Fruit fly (Drosophila melanogaster) Kc167 (cell line): ENCODE results near the gene CLS.

Experiments
- Myc ChIP-seq: fragments of >200 bp; optimal IDR thresholded peaks from 2 replicates; lab custom pipeline; 2017; ENCODE audit warnings: missing external identifiers
- Sin3A ChIP-seq: fragments of >200 bp; optimal IDR thresholded peaks from 2 replicates; lab custom pipeline; 2018; ENCODE audit warnings: missing external identifiers
- h ChIP-seq: fragments of >200 bp; optimal IDR thresholded peaks from 3 replicates; lab custom pipeline; 2018; ENCODE audit warnings: missing external identifiers
- insv ChIP-seq: fragments of >200 bp; optimal IDR thresholded peaks from 3 replicates; lab custom pipeline; 2018; ENCODE audit warnings: missing external identifiers
- psq ChIP-seq: fragments of >200 bp; optimal IDR thresholded peaks from 2 replicates; lab custom pipeline; 2017; ENCODE audit warnings: missing external identifiers
- ttk ChIP-seq: sonication (Bioruptor generic); optimal IDR thresholded peaks from 2 replicates; lab custom pipeline; 2017; ENCODE audit warnings: missing external identifiers

The CLS gene

DNA sequence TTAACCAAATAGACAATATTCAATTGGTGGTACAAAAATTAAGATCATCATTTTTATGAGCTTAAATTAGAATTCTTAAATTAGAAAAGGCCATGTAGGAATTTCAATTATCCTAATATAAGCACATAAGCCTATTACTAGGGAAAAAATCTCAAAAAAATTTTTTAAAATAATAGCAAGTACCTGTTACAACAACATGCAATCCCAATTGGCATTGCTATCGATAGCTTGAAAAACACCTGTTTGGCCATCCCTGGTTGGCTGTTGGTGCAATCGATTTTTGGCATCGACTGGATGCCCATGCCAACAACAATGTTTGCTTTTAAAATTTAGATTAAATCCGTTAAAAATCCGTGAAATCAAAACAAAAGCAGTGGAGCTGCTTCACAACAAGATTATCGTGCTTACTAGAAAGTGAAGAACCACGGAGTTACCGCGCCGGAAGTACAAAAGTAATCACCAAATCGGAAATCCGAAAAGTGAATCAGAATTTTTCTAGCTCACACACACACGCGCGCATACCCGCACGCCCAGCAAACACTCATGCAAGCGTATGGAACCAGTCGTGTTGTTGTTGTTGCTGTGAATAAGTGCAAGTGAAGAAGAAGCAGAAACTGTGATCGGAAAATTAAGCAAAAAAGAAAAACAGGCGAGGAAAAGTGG lies 25.5 kb downstream of the CLS start, which contains the start of gene RASSF8:
TSS of gene RASSF8 (plus strand) at position 265 of the 663 bp plus-strand sequence.
- TF ChIP-seq Myc (lab: Kevin White, UChicago), result no peak
- no peak for TF ChIP-seq ttk (lab: Kevin White, UChicago)

- TF ChIP-seq psq (lab: Kevin White, UChicago) (no peak), insv (no peak), Sin3A (lab: Kevin White, UChicago) (no peak), ttk (lab: Kevin White, UChicago) (no peak), h (lab: Kevin White, UChicago) (no peak), Myc (lab: Kevin White, UChicago) (no peak)
Observed at dm6 chr3R:25660985-25661530, 26.1 kb downstream of the CLS start, which contains the start of gene Tnks. Tnks (minus strand) TSS chr3R:25661286.

- TF ChIP-seq psq (lab: Kevin White, UChicago) (no peak), h (lab: Kevin White, UChicago) (no peak), Sin3A (lab: Kevin White, UChicago) (no peak), ttk (lab: Kevin White, UChicago) (no peak), Myc (lab: Kevin White, UChicago) (no peak), insv (no peak)
Observed at dm6 chr3R:25659857-25660417, 27.2 kb downstream of the CLS start.

DNA sequence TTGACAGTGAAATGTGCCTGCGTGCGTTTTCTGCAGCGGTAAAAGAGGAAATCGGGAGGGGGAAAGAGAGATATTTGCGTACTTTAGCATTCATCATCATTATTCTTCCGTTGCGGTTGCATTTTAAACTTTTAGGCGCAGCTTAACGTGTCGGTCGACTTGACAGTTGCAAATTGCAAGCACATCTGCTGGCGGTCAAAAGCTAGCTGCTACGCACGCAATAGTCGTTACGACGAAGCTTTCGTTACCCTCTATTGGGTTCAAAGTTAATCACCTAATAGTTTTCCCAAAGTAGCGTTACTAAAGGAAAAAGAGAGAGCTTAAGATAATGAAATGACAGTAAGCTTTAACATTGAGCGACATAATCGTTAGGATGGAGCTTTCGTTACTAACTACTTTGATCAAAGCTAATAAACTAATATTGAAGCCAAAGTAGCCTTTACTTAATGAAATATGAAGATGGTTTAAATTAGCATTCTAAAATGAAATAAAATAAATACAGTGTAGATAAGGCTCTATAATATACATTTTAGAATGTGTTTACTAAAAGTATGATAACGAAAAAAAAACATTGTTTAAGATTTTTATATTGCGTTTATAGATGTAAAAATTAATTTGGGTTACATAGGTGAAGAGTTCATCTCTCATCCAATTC lies 35.0 kb downstream of the CLS start:
- no peak for TF ChIP-seq ttk (lab: Kevin White, UChicago)
- TF ChIP-seq psq (lab: Kevin White, UChicago), result no peak
- TF ChIP-seq h (lab: Kevin White, UChicago), result no peak
- TF ChIP-seq Myc (lab: Kevin White, UChicago), result no peak

DNA sequence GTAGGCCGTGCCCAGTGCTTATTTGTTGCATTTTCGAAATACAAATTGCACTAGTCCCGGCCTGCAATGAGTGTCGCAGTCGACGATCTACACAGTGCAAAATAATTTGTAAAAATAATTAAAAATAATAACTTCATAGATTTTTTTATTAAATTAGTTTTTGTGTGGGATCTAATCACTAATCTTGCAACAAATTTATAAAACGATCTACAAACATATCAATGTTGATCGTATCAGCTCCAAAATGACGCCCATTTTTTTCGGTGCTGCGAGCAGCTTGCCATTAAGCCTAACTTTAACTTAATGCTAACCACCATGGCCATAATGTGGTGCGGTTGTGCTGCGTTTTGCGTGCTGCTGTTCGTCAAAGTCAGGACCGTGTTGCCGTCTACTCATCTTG lies 35.8 kb downstream of the CLS start:
- TF ChIP-seq h (lab: Kevin White, UChicago), result no peak
- no peak for TF ChIP-seq ttk (lab: Kevin White, UChicago)
- no peak for TF ChIP-seq psq (lab: Kevin White, UChicago)
- TF ChIP-seq Sin3A (lab: Kevin White, UChicago), result no peak
- TF ChIP-seq insv, result no peak
- no peak for TF ChIP-seq Myc (lab: Kevin White, UChicago)

dm6 chr3R:25650417-25650816 lies 36.8 kb downstream of the CLS start:
- no peak for TF ChIP-seq insv
- no peak for TF ChIP-seq ttk (lab: Kevin White, UChicago)
- TF ChIP-seq psq (lab: Kevin White, UChicago), result no peak
- TF ChIP-seq Myc (lab: Kevin White, UChicago), result no peak

dm6 chr3R:25648258-25648606 lies 38.9 kb downstream of the CLS start:
- no peak for TF ChIP-seq insv
- no peak for TF ChIP-seq ttk (lab: Kevin White, UChicago)
- TF ChIP-seq psq (lab: Kevin White, UChicago), result no peak
- no peak for TF ChIP-seq Sin3A (lab: Kevin White, UChicago)

DNA sequence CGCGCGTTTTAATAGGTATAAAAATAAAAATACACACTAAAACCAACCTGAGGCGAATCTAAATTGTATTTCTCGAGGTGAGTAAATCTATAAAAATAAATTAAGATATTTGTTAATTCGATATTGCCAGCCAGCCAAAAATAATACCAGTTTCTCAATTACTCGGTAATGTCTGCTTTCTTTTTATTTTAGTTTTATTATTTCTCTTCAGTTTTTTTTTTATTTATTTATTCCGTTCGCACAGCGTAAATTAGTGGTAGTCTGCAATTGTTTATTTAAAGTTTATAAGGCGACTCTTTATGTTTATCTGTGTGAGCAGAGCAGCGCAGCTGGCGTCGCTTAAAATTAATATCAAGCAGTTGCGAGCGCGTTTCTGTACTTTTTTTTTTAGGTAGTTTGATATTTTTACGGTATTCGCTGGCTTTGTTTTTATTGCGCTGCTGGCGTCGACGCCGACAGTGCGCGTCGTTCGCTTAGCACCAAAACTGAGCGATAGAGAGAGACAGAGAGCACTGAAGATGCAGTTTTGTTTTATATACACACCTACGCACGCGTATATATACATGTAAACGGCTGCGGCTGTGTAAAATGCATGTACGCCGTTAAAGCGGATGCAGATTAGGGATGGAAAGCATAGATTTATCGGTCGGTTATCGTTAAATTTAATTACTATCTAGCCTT lies 39.5 kb downstream of the CLS start:
- TF ChIP-seq Myc (lab: Kevin White, UChicago) (no peak), Sin3A (lab: Kevin White, UChicago) (no peak), psq (lab: Kevin White, UChicago) (no peak), ttk (lab: Kevin White, UChicago) (no peak)

DNA sequence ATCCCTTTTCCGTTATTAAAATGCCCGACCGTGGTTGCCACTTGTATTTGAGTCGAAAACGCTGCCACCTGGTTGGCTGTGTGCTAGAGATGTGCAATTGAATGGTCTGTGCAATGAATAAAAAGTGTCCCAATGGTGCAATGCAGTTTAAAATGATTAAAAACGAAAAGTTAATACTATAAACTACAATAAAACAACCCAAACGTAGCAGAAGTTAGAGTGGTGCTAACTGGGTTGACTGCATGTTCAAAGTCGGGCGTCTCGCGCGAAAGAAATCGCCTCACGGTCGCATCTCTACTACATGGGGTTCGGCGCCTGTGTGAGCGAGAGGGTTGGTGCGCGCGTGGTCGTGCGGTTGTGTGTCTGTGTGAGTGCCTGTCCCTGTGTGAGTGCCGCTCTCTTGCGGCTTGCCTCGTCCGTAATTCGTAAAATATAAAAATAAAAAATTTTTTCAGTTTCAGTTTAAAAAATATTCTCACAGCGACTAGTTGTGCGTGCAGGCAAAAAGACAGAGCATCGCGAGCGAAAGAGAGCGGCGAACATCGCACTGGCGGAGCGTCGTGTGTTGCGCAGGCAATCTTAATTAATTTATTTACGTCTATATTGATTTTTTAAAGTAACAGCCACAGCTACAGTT lies 40.2 kb downstream of the CLS start:
- TF ChIP-seq ttk (lab: Kevin White, UChicago), result no peak
- TF ChIP-seq insv, result no peak
- no peak for TF ChIP-seq Sin3A (lab: Kevin White, UChicago)
- no peak for TF ChIP-seq psq (lab: Kevin White, UChicago)
- TF ChIP-seq h (lab: Kevin White, UChicago), result no peak
- no peak for TF ChIP-seq Myc (lab: Kevin White, UChicago)

DNA sequence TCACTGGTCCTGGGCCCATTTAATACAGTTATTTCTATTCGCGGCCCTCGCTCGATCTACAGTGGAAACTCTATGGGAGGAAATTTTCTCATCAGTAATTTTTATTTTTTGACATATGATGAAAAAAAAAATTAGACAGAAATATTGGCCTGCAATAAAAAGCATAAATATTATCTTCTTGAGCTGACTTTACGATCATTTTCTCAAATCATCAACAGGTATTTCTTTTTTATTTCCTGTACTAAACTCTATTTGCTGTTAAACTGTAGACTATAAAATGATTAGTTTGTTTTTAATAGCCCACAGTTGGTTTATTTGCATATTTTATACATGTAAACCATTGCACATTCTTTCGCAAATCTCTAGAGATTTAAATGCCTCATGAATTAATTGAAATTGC lies 43.0 kb downstream of the CLS start:
- TF ChIP-seq Sin3A (lab: Kevin White, UChicago) (no peak), insv (no peak), psq (lab: Kevin White, UChicago) (no peak), ttk (lab: Kevin White, UChicago) (no peak), Myc (lab: Kevin White, UChicago) (no peak)

dm6 chr3R:25640463-25640862 lies 46.7 kb downstream of the CLS start:
- TF ChIP-seq h (lab: Kevin White, UChicago) (no peak), Myc (lab: Kevin White, UChicago) (no peak), ttk (lab: Kevin White, UChicago) (no peak), psq (lab: Kevin White, UChicago) (no peak), insv (no peak), Sin3A (lab: Kevin White, UChicago) (no peak)
